Worm (Caenorhabditis elegans): ENCODE data around the gene F26H11.4.

ce11 chrII:14407332-14408270 is 811 bp upstream of the F26H11.4 start:
- TF ChIP-seq tbp1 (GFP tag; optimal IDR thresholded peaks at IDR 0.05) (peak; percentile 1), aptf-2 (GFP tag; conservative IDR thresholded peaks at IDR 0.05) (no peak)

Measured in whole organism, young adult.